Worm (Caenorhabditis elegans): ENCODE results near the gene Y50E8A.2.

Gene Y50E8A.2

DNA sequence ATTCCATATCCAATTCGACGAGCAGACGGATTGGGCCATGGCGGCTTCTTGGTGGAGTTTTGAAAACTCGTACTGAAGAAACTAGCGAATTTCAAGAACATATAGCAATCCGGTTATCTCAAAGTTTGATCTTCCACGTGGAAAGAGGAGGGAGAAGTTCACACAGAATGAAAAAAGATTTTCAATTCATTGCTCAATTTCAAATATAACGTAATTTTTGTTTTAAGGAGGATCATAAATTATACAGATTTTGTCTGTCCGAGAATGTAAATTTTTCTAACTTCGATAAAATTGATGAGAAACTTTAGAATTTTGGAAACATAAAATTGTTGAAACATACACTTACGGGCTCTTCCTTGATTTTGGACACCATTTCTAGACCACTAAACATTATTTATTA, at the start of gene Y50E8A.2:
Gene Y50E8A.2, minus strand, starts transcription at position 101 of the 400 bp plus-strand sequence.
- TF ChIP-seq hlh-26 (GFP tag; conservative IDR thresholded peaks at IDR 0.05) (no peak), lsl-1 (GFP tag; optimal IDR thresholded peaks at IDR 0.05) (no peak), madf-10 (tag; optimal IDR thresholded peaks at IDR 0.05) (no peak), F23B12.7 (tag; optimal IDR thresholded peaks at IDR 0.05; ENCODE audit: insufficient read depth) (no peak), F22D6.2 (tag; optimal IDR thresholded peaks at IDR 0.05) (no peak), zim-3 (tag; optimal IDR thresholded peaks at IDR 0.05) (no peak), snpc-3.4 (tag; optimal IDR thresholded peaks at IDR 0.05) (no peak), Y53F4B.3 (GFP tag; IDR thresholded peaks at IDR 0.05) (no peak), T07F8.4 (tag; optimal IDR thresholded peaks at IDR 0.05) (no peak), nfya-2 (GFP tag; IDR thresholded peaks at IDR 0.05) (no peak), hmg-1.2 (GFP tag; IDR thresholded peaks at IDR 0.05) (no peak), madf-8 (GFP tag; conservative IDR thresholded peaks at IDR 0.05) (no peak), nhr-120 (GFP tag; IDR thresholded peaks at IDR 0.05) (no peak), rcor-1 (GFP tag; IDR thresholded peaks at IDR 0.05) (no peak)

DNA sequence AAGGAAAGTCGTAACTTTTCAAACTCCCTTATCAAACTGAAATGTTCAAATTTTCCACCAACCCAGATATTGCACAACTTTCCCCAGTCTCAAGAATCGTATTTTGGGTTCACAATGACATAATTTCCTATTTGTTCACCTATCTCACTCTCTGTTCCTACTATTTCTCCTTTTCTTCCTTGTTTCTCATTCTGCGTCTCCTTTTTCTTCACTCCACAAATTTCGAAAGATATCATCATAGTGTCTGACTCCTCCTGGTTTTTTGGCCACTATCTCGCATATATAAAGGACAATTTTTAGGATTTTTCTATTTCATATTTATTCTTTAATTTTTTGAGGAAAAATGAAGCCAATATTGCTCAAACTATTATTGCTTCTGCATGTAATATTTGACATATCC, 44.4 kb upstream of the Y50E8A.2 start, which contains the start of gene haf-7:
Gene haf-7, plus strand, starts transcription at position 211 of the 400 bp plus-strand sequence.
- TF ChIP-seq cebp-1 (GFP tag; IDR thresholded peaks at IDR 0.05) (peak; percentile 59; the same call in 1 of the 2 replicates), cebp-1 (tag; optimal IDR thresholded peaks at IDR 0.05) (peak; percentile 74), dox-1 (GFP tag; IDR thresholded peaks at IDR 0.05) (peak; percentile 19; the same call in 1 of the 2 replicates), unc-62 (GFP tag; optimal IDR thresholded peaks at IDR 0.05) (peak; percentile 14), nhr-80 (tag; optimal IDR thresholded peaks at IDR 0.05) (peak; percentile 28), aptf-3 (GFP tag; IDR thresholded peaks at IDR 0.05) (no peak), attf-5 (GFP tag; optimal IDR thresholded peaks at IDR 0.05) (peak; percentile 34), K11D2.4 (GFP tag; IDR thresholded peaks at IDR 0.05) (no peak)

DNA sequence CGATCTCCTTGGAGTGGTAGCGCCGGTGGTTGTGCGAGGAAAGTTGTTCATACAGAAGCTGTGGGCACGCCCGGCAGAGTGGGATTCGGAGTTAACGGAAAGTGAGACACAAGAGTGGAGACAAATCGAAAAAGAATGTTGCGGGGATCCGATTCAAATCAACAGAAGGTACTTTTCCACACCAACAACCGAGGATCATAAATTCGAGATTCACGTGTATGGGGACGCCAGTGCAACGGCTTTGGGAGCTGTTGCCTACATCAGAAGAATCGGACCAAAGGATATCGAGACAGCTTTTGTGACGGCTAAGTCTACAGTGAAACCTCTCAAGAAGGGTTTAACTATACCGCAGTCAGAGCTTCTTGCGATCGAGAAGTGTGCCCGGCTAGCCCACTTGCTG, 34.9 kb upstream of the Y50E8A.2 start:
- TF ChIP-seq hlh-12 (tag; optimal IDR thresholded peaks at IDR 0.05) = no peak
- no peak for TF ChIP-seq hsf-1 (GFP tag; IDR thresholded peaks at IDR 0.05)
- no peak for TF ChIP-seq T07F8.4 (tag; optimal IDR thresholded peaks at IDR 0.05)
- TF ChIP-seq mes-4 (tag; optimal IDR thresholded peaks at IDR 0.05) = no peak
- TF ChIP-seq snpc-1.3 (tag; optimal IDR thresholded peaks at IDR 0.05; ENCODE audit: insufficient read depth) = no peak
- no peak for TF ChIP-seq ztf-26 (tag; optimal IDR thresholded peaks at IDR 0.05)
- no peak for TF ChIP-seq gei-17 (GFP tag; optimal IDR thresholded peaks at IDR 0.05)
- TF ChIP-seq B0035.1 (tag; optimal IDR thresholded peaks at IDR 0.05) = no peak
- TF ChIP-seq ceh-58 (GFP tag; IDR thresholded peaks at IDR 0.05) = no peak
- no peak for TF ChIP-seq F39B2.1 (GFP tag; IDR thresholded peaks at IDR 0.05)
- TF ChIP-seq lag-1 (GFP tag; IDR thresholded peaks at IDR 0.05) = no peak
- TF ChIP-seq madf-6 (GFP tag; IDR thresholded peaks at IDR 0.05) = no peak
- no peak for TF ChIP-seq athp-1 (tag; optimal IDR thresholded peaks at IDR 0.05)
- no peak for TF ChIP-seq somi-1 (GFP tag; optimal IDR thresholded peaks at IDR 0.05)
- no peak for TF ChIP-seq dox-1 (GFP tag; IDR thresholded peaks at IDR 0.05)
- no peak for TF ChIP-seq pha-4 (tag; optimal IDR thresholded peaks at IDR 0.05)
- TF ChIP-seq madf-8 (GFP tag; conservative IDR thresholded peaks at IDR 0.05) = no peak

DNA sequence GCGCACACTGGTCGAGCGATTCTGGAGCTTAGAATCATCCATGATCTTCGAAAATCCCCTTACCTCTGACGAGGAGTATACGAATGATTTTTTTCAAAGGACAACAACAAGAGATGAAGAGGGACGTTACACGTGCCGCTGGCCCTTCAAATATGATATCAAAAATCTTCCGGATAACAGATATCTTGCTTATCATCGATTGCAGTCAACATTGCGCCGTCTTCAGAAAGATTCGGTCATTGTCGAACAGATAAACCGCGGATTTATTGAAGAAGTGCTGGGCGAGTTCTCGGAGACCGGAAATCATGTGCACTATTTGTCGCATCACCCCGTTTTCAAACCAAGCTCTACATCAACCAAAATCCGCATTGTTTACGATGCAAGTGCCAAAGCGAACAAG, 33.9 kb upstream of the Y50E8A.2 start:
- TF ChIP-seq B0019.2 (GFP tag; conservative IDR thresholded peaks at IDR 0.05) (no peak), B0035.1 (tag; optimal IDR thresholded peaks at IDR 0.05) (no peak), nhr-80 (tag; optimal IDR thresholded peaks at IDR 0.05) (no peak), atf-7 (tag; optimal IDR thresholded peaks at IDR 0.05) (no peak), snpc-1.1 (tag; optimal IDR thresholded peaks at IDR 0.05; ENCODE audit: insufficient read depth) (no peak), egl-44 (GFP tag; IDR thresholded peaks at IDR 0.05) (no peak), lag-1 (GFP tag; IDR thresholded peaks at IDR 0.05) (no peak), fkh-3 (tag; optimal IDR thresholded peaks at IDR 0.05) (no peak), F22D6.2 (tag; optimal IDR thresholded peaks at IDR 0.05) (no peak), ceh-100 (GFP tag; IDR thresholded peaks at IDR 0.05) (no peak)
